Worm (Caenorhabditis elegans) whole organism, mixed stage, embryonic: ENCODE measurements around the gene col-113.

Experiments
- M03D4.4 ChIP-seq: sonication (generic microtip); optimal IDR thresholded peaks from 2 replicates; lab custom pipeline; 2017; ENCODE audit warnings: mild to moderate bottlenecking, missing genetic modification characterization, missing compliant biosample characterization
- bed-3 ChIP-seq: fragments of 200-800 bp; sonication (Bioruptor generic); optimal IDR thresholded peaks from 3 replicates; lab custom pipeline; 2018; ENCODE audit warnings: mild to moderate bottlenecking, missing genetic modification characterization, moderate library complexity, missing compliant biosample characterization
- ceh-39 ChIP-seq: fragments of 150-350 bp; optimal IDR thresholded peaks from 2 replicates; lab custom pipeline; 2014; ENCODE audit warnings: missing biosample characterization, missing genetic modification characterization
- ceh-43 ChIP-seq: fragments of 200-800 bp; sonication (Bioruptor generic); optimal IDR thresholded peaks from 2 replicates; lab custom pipeline; 2018; ENCODE audit warnings: mild to moderate bottlenecking, missing genetic modification characterization, moderate library complexity, missing compliant biosample characterization
- ceh-83 ChIP-seq: fragments of 200-800 bp; sonication (Bioruptor generic); optimal IDR thresholded peaks from 2 replicates; lab custom pipeline; 2018; ENCODE audit warnings: mild to moderate bottlenecking, missing genetic modification characterization, missing compliant biosample characterization
- cnd-1 ChIP-seq: fragments of 200-800 bp; sonication (Bioruptor generic); optimal IDR thresholded peaks from 2 replicates; lab custom pipeline; 2018; ENCODE audit warnings: mild to moderate bottlenecking, missing genetic modification characterization, missing compliant biosample characterization
- drap-1 ChIP-seq: fragments of 200-800 bp; sonication (Bioruptor generic); optimal IDR thresholded peaks from 3 replicates; lab custom pipeline; 2018; ENCODE audit warnings: mild to moderate bottlenecking, missing genetic modification characterization, missing compliant biosample characterization
- elt-1 ChIP-seq: sonication (generic microtip); optimal IDR thresholded peaks from 2 replicates; lab custom pipeline; 2017; ENCODE audit warnings: missing genetic modification characterization, mild to moderate bottlenecking, missing compliant biosample characterization, antibody characterized with exemption, moderate library complexity, borderline replicate concordance; ENCODE audit not compliant: insufficient read depth
- elt-3 ChIP-seq: fragments of 150-350 bp; optimal IDR thresholded peaks from 2 replicates; lab custom pipeline; 2014; ENCODE audit warnings: missing biosample characterization, missing genetic modification characterization
- flh-1 ChIP-seq: fragments of 200-800 bp; sonication (Bioruptor generic); optimal IDR thresholded peaks from 2 replicates; lab custom pipeline; 2018; ENCODE audit warnings: mild to moderate bottlenecking, missing genetic modification characterization, moderate library complexity, missing compliant biosample characterization
- ham-2 ChIP-seq: fragments of 200-800 bp; sonication (Bioruptor generic); optimal IDR thresholded peaks from 2 replicates; lab custom pipeline; 2018; ENCODE audit warnings: mild to moderate bottlenecking, missing genetic modification characterization, missing compliant biosample characterization
- hlh-1 ChIP-seq: fragments of 150-350 bp; optimal IDR thresholded peaks from 2 replicates; lab custom pipeline; 2014; ENCODE audit warnings: missing biosample characterization, missing genetic modification reagents, missing genetic modification characterization
- lin-13 ChIP-seq: fragments of 150-350 bp; optimal IDR thresholded peaks from 2 replicates; lab custom pipeline; 2014; ENCODE audit warnings: missing biosample characterization, missing genetic modification characterization
- lin-32 ChIP-seq: fragments of 200-800 bp; sonication (Bioruptor generic); optimal IDR thresholded peaks from 2 replicates; lab custom pipeline; 2018; ENCODE audit warnings: mild to moderate bottlenecking, missing genetic modification characterization, missing compliant biosample characterization
- lsy-2 ChIP-seq: fragments of 150-350 bp; optimal IDR thresholded peaks from 2 replicates; lab custom pipeline; 2014; ENCODE audit warnings: missing biosample characterization, missing genetic modification characterization
- mab-5 ChIP-seq: fragments of 150-350 bp; optimal IDR thresholded peaks from 2 replicates; lab custom pipeline; 2014; ENCODE audit warnings: missing biosample characterization, missing genetic modification characterization
- mep-1 ChIP-seq: fragments of 150-350 bp; optimal IDR thresholded peaks from 2 replicates; lab custom pipeline; 2017; ENCODE audit warnings: missing biosample characterization, missing genetic modification reagents, missing genetic modification characterization, inconsistent platforms
- mls-2 ChIP-seq: sonication (generic microtip); optimal IDR thresholded peaks from 2 replicates; lab custom pipeline; 2016; ENCODE audit warnings: mild to moderate bottlenecking, missing genetic modification characterization, moderate library complexity, missing compliant biosample characterization
- nhr-12 ChIP-seq: fragments of 150-350 bp; optimal IDR thresholded peaks from 2 replicates; lab custom pipeline; 2014; ENCODE audit warnings: missing biosample characterization, missing genetic modification characterization
- nhr-2 ChIP-seq: fragments of 150-350 bp; optimal IDR thresholded peaks from 2 replicates; lab custom pipeline; 2014; ENCODE audit warnings: missing biosample characterization, missing genetic modification characterization
- nhr-237 ChIP-seq: fragments of 150-350 bp; optimal IDR thresholded peaks from 2 replicates; lab custom pipeline; 2014; ENCODE audit warnings: missing biosample characterization, missing genetic modification characterization
- nhr-28 ChIP-seq: fragments of 150-350 bp; optimal IDR thresholded peaks from 2 replicates; lab custom pipeline; 2014; ENCODE audit warnings: missing biosample characterization, missing genetic modification characterization
- nhr-76 ChIP-seq: sonication (generic microtip); optimal IDR thresholded peaks from 2 replicates; lab custom pipeline; 2017; ENCODE audit warnings: missing biosample characterization, missing genetic modification characterization
- snpc-4 ChIP-seq: fragments of 150-350 bp; optimal IDR thresholded peaks from 2 replicates; lab custom pipeline; 2014; ENCODE audit warnings: missing biosample characterization, missing genetic modification characterization
- sptf-1 ChIP-seq: sonication (generic microtip); optimal IDR thresholded peaks from 2 replicates; lab custom pipeline; 2017; ENCODE audit warnings: mild to moderate bottlenecking, missing genetic modification characterization, moderate library complexity, missing compliant biosample characterization
- tbx-8 ChIP-seq: fragments of 200-800 bp; sonication (Bioruptor generic); optimal IDR thresholded peaks from 2 replicates; lab custom pipeline; 2018; ENCODE audit warnings: mild to moderate bottlenecking, missing genetic modification characterization, moderate library complexity, missing compliant biosample characterization
- unc-120 ChIP-seq: sonication (generic microtip); optimal IDR thresholded peaks from 2 replicates; lab custom pipeline; 2017; ENCODE audit warnings: missing genetic modification characterization, missing compliant biosample characterization; ENCODE audit not compliant: poor library complexity, severe bottlenecking
- unc-62 ChIP-seq: fragments of 150-350 bp; optimal IDR thresholded peaks from 2 replicates; lab custom pipeline; 2014; ENCODE audit warnings: missing biosample characterization, missing genetic modification reagents, missing genetic modification characterization
- zip-8 ChIP-seq: fragments of 150-350 bp; optimal IDR thresholded peaks from 2 replicates; lab custom pipeline; 2014; ENCODE audit warnings: missing biosample characterization, missing genetic modification characterization
- ztf-11 ChIP-seq: fragments of 150-350 bp; optimal IDR thresholded peaks from 2 replicates; lab custom pipeline; 2014; ENCODE audit warnings: missing biosample characterization, missing genetic modification characterization

The col-113 gene

DNA sequence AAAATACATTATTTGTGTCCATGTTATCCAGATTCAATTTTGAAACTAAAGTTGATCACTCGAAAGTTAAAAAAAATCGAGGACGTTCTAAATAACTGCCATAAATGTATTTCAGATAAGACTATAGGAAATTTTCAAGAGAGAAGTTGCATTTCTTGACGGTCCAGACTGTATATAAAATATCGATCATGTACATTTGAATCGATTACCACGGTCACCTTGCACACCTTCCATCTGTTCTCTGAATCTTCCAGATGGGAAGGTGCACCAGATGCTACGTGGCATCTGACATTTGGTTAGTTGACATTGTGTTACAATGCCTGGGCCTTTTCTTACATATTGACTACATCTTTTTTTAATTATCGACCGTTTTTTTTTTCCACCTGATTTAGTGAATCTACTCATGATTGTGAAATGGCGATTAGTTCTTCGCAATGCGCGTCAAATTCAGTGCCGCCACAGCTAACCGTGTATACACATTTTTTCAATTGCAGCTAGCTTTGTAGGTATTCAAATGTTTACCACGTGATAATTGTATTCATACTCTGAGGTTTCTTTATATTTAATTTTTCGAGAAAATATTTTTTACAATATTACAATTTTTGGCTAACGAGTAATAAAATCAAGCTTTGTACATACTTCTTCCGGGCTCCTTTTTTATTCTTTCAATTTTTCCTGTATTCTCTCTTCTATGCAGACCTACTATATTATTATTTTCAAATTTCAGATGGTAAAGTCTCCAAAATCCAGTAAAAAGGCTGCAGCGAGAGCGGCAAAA is 15.9 kb upstream of the col-113 start, which contains the start of gene skr-16:
TSS of gene skr-16 (plus strand) at position 728 of the 778 bp plus-strand sequence.
- no peak for TF ChIP-seq bed-3
- no peak for TF ChIP-seq ham-2 (GFP tag; lab: Kevin White, UChicago)
- TF ChIP-seq ztf-11 (tag; lab: Kevin White, UChicago), result no peak
- no peak for TF ChIP-seq snpc-4 (tag; lab: Kevin White, UChicago)
- TF ChIP-seq ceh-39, result peak; percentile 56
- TF ChIP-seq sptf-1 (tag; lab: Kevin White, UChicago), result no peak
- no peak for TF ChIP-seq nhr-2 (tag; lab: Kevin White, UChicago)
- no peak for TF ChIP-seq hlh-1 (tag; lab: Kevin White, UChicago)
- peak; percentile 55 for TF ChIP-seq cnd-1 (tag; lab: Kevin White, UChicago)
- peak; percentile 4 for TF ChIP-seq lin-13
- TF ChIP-seq lsy-2 (tag; lab: Kevin White, UChicago), result peak; percentile 29

DNA sequence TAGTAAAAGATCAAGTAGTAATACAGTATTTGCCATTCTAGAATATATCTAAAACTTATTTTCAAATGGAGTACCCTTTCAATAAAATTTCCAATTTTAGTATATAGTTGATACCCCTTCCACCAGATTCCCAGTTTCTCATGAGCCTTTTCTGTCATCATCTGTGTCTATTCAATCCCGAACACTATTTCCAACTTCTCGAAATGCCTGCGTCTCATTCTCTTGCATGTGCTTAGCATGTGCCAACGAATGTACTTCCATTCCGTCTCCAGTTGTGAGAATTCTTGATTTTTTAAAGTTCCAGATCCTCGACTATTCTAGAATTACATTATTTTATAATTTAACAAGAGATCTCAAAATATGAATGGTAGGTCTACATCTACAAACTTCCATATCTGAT is 14.2 kb upstream of the col-113 start, which contains the start of gene C42D4.18:
TSS of gene C42D4.18 (plus strand) at position 231 of the 400 bp plus-strand sequence.
- no peak for TF ChIP-seq ceh-43 (GFP tag; lab: Kevin White, UChicago)
- no peak for TF ChIP-seq mep-1 (tag; lab: Kevin White, UChicago)
- no peak for TF ChIP-seq hlh-1 (tag; lab: Kevin White, UChicago)

DNA sequence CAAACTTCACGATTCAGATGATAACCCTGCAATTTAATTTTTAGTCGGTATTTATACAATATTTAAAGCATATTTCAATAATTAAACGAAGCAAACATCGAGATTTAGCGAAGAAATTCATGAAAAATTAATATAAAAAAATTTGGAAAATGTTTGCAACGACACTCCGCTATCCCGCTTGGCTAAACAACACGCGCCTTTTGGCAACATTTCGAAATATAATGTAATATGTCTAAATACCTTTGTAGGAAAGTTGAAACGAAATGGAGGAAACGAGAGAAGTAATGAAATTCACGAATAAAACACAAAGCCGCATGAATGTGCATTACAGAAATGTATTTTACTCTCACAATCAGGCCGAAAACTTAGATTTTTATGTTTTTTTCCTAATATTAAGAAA is 13.4 kb upstream of the col-113 start, which contains the start of gene rpc-1:
TSS of gene rpc-1 (minus strand) at position 26 of the 400 bp plus-strand sequence.
- no peak for TF ChIP-seq lin-32 (GFP tag; lab: Kevin White, UChicago)
- TF ChIP-seq elt-1, result no peak
- TF ChIP-seq elt-3 (tag; lab: Kevin White, UChicago), result peak; percentile 10
- peak; percentile 33 for TF ChIP-seq lsy-2 (tag; lab: Kevin White, UChicago)

DNA sequence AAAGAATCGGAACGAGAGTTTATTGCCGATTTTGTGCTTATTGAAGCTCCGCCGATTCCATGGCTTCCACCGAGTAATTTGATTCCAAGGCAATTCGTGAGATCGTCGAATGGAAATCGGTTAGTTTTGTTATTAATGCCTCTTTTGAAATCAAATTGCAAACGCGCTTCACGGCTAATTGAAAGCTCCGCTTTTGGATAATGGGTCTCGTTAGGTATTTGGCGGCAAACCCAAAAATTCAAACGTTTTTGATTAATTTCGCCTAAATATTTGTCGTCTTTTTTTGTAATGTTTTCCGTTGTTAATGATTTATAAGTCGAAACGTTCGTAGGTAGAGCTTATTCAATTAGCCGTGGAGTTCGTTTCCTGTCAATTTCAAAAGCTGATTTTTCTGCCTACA is 7.3 kb upstream of the col-113 start:
- TF ChIP-seq mls-2 (tag; lab: Kevin White, UChicago), result no peak
- no peak for TF ChIP-seq tbx-8 (GFP tag; lab: Kevin White, UChicago)
- TF ChIP-seq nhr-28 (tag; lab: Kevin White, UChicago), result no peak
- TF ChIP-seq nhr-12 (tag; lab: Kevin White, UChicago), result no peak
- no peak for TF ChIP-seq ztf-11 (tag; lab: Kevin White, UChicago)
- TF ChIP-seq lin-32 (GFP tag; lab: Kevin White, UChicago), result no peak
- no peak for TF ChIP-seq elt-3 (tag; lab: Kevin White, UChicago)
- TF ChIP-seq nhr-237, result no peak
- no peak for TF ChIP-seq mep-1 (tag; lab: Kevin White, UChicago)
- TF ChIP-seq mab-5 (tag; lab: Kevin White, UChicago), result no peak
- TF ChIP-seq unc-62 (GFP tag; lab: Kevin White, UChicago), result no peak
- TF ChIP-seq M03D4.4 (tag; lab: Kevin White, UChicago), result no peak
- TF ChIP-seq ceh-39, result no peak
- TF ChIP-seq bed-3, result no peak
- no peak for TF ChIP-seq elt-1
- TF ChIP-seq nhr-76 (tag; lab: Kevin White, UChicago), result no peak
- no peak for TF ChIP-seq drap-1 (GFP tag; lab: Kevin White, UChicago)

DNA sequence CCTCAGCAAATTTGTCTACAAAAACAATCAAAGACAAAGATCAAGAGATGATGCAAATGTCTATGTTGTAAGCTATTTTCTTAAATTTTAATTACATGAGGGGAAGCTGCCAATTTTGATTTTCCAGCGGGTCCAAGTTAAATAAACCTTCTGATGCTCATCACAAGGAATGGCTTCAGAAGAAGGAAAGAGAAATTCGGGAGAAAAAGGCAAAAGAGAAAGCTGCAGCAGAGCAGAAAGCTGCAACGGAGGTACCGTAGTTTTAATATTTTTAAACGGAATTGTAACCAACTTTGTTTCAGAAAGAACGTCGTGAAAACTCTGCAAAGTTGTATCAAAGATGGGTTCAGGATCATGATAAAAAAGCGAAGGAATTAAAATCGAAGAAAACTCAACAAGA is 5.9 kb upstream of the col-113 start:
- TF ChIP-seq drap-1 (GFP tag; lab: Kevin White, UChicago) (no peak), ceh-39 (no peak), ceh-83 (GFP tag; lab: Kevin White, UChicago) (no peak), nhr-28 (tag; lab: Kevin White, UChicago) (no peak), elt-3 (tag; lab: Kevin White, UChicago) (no peak), ham-2 (GFP tag; lab: Kevin White, UChicago) (no peak), unc-120 (tag; lab: Kevin White, UChicago) (no peak), bed-3 (no peak), cnd-1 (tag; lab: Kevin White, UChicago) (no peak), zip-8 (no peak), lsy-2 (tag; lab: Kevin White, UChicago) (no peak), flh-1 (GFP tag; lab: Kevin White, UChicago) (no peak), nhr-2 (tag; lab: Kevin White, UChicago) (no peak)
- TF ChIP-seq, all 35 proteins: peak for 0
